Fruit fly (Drosophila melanogaster) whole organism, embryonic: ENCODE measurements around the gene CG4953.
A peak's percentile ranks its signal among the peaks of the same experiment; 100 is the strongest.

Source experiments
- B-H2 ChIP-seq: fragments of 200-800 bp; sonication (Bioruptor generic); optimal IDR thresholded peaks from 2 replicates; lab custom pipeline; 2018; ENCODE audit warnings: missing biosample characterization, mild to moderate bottlenecking, missing genetic modification characterization
- BEAF-32 ChIP-seq: fragments of 200-800 bp; sonication (Bioruptor generic); optimal IDR thresholded peaks from 3 replicates; lab custom pipeline; 2017; ENCODE audit warnings: missing biosample characterization, missing genetic modification characterization, mild to moderate bottlenecking, moderate library complexity, missing genetic modification reagents
- CG1024 ChIP-seq: fragments of 200-800 bp; sonication (Bioruptor generic); IDR thresholded peaks from 2 replicates; pipeline ENCODE4 v1.3.6; 2022; ENCODE audit warnings: missing biosample characterization, missing genetic modification characterization
- CG11560 ChIP-seq: fragments of 200-800 bp; sonication (Bioruptor generic); IDR thresholded peaks from 3 replicates; pipeline ENCODE4 v1.3.6; 2022; ENCODE audit warnings: missing biosample characterization, missing genetic modification characterization
- CG12219 ChIP-seq: fragments of 200-800 bp; sonication (Bioruptor generic); optimal IDR thresholded peaks from 3 replicates; lab custom pipeline; 2018; ENCODE audit warnings: missing biosample characterization, mild to moderate bottlenecking, missing genetic modification characterization
- CG1233 ChIP-seq: fragments of 200-800 bp; sonication (Bioruptor generic); optimal IDR thresholded peaks from 4 replicates; lab custom pipeline; 2018; ENCODE audit warnings: missing biosample characterization, mild to moderate bottlenecking, missing genetic modification characterization
- CG13287 ChIP-seq: fragments of 200-800 bp; sonication (Bioruptor generic); IDR thresholded peaks from 2 replicates; pipeline ENCODE4 v1.3.6; 2022; ENCODE audit warnings: missing biosample characterization, missing genetic modification characterization; ENCODE audit not compliant: partially characterized antibody
- CG14710 ChIP-seq: fragments of 200-800 bp; sonication (Bioruptor generic); optimal IDR thresholded peaks from 3 replicates; lab custom pipeline; 2019; ENCODE audit warnings: missing biosample characterization, mild to moderate bottlenecking, missing genetic modification characterization, moderate library complexity
- CG15073 ChIP-seq: fragments of 200-800 bp; sonication (Bioruptor generic); optimal IDR thresholded peaks from 2 replicates; lab custom pipeline; 2016; ENCODE audit warnings: missing biosample characterization, missing genetic modification characterization
- CG1647 ChIP-seq: fragments of 200-800 bp; sonication (Bioruptor generic); optimal IDR thresholded peaks from 3 replicates; lab custom pipeline; 2016; ENCODE audit warnings: missing biosample characterization, missing genetic modification characterization
- CG16813 ChIP-seq: fragments of 200-800 bp; sonication (Bioruptor generic); IDR thresholded peaks from 3 replicates; pipeline ENCODE4 v1.3.6; 2022; ENCODE audit warnings: missing biosample characterization, missing genetic modification characterization; ENCODE audit not compliant: partially characterized antibody
- CG17829 ChIP-seq: fragments of 200-800 bp; optimal IDR thresholded peaks from 2 replicates; lab custom pipeline; 2019; ENCODE audit warnings: missing biosample characterization, mild to moderate bottlenecking, missing genetic modification characterization, moderate library complexity
- CG18619 ChIP-seq: fragments of 200-800 bp; sonication (Bioruptor generic); optimal IDR thresholded peaks from 3 replicates; lab custom pipeline; 2017; ENCODE audit warnings: missing biosample characterization, mild to moderate bottlenecking, missing genetic modification characterization
- CG2875 ChIP-seq: fragments of 200-800 bp; sonication (Bioruptor generic); optimal IDR thresholded peaks from 2 replicates; lab custom pipeline; 2017; ENCODE audit warnings: missing biosample characterization, mild to moderate bottlenecking, missing genetic modification characterization, missing genetic modification reagents
- CG30020 ChIP-seq: fragments of 200-800 bp; optimal IDR thresholded peaks from 2 replicates; lab custom pipeline; 2019; ENCODE audit warnings: missing biosample characterization, mild to moderate bottlenecking, missing genetic modification characterization, moderate library complexity
- CG3995 ChIP-seq: fragments of 200-800 bp; sonication (Bioruptor generic); optimal IDR thresholded peaks from 3 replicates; lab custom pipeline; 2016; ENCODE audit warnings: missing biosample characterization, missing genetic modification characterization
- CG6689 ChIP-seq: fragments of 200-800 bp; sonication (Bioruptor generic); IDR thresholded peaks from 2 replicates; pipeline ENCODE4 v1.3.6; 2022; ENCODE audit warnings: missing biosample characterization, missing genetic modification characterization
- CG7786 ChIP-seq: fragments of 200-800 bp; sonication (Bioruptor generic); optimal IDR thresholded peaks from 2 replicates; lab custom pipeline; 2016; ENCODE audit warnings: missing biosample characterization, missing genetic modification characterization
- CG8281 ChIP-seq: fragments of 200-800 bp; sonication (Bioruptor generic); optimal IDR thresholded peaks from 2 replicates; lab custom pipeline; 2018; ENCODE audit warnings: missing biosample characterization, mild to moderate bottlenecking, missing genetic modification characterization, moderate library complexity
- CG8290 ChIP-seq, 3 experiments: fragments of 200-800 bp; sonication (Bioruptor generic); optimal IDR thresholded peaks; 2 replicates each; lab custom pipeline; 2016 to 2019; ENCODE audit warnings: missing biosample characterization in 3 of 3, missing genetic modification characterization in 3 of 3, mild to moderate bottlenecking in 2 of 3, moderate library complexity in 1 of 3
- CG9797 ChIP-seq: fragments of 200-800 bp; sonication (Bioruptor generic); optimal IDR thresholded peaks from 3 replicates; lab custom pipeline; 2018; ENCODE audit warnings: missing biosample characterization, mild to moderate bottlenecking, missing genetic modification characterization
- CG9876 ChIP-seq: fragments of 200-800 bp; sonication (Bioruptor generic); optimal IDR thresholded peaks from 2 replicates; lab custom pipeline; 2016; ENCODE audit warnings: missing biosample characterization, missing genetic modification characterization
- ERR ChIP-seq: fragments of 200-800 bp; sonication (Bioruptor generic); optimal IDR thresholded peaks from 2 replicates; lab custom pipeline; 2016; ENCODE audit warnings: missing biosample characterization, missing genetic modification characterization
- Elba2 ChIP-seq: fragments of 200-800 bp; sonication (Bioruptor generic); optimal IDR thresholded peaks from 3 replicates; lab custom pipeline; 2016; ENCODE audit warnings: missing biosample characterization, missing genetic modification characterization
- Kr ChIP-seq: fragments of 200-800 bp; sonication (Bioruptor generic); optimal IDR thresholded peaks from 2 replicates; lab custom pipeline; 2017; ENCODE audit warnings: missing biosample characterization, mild to moderate bottlenecking, missing genetic modification characterization
- Lpt ChIP-seq: fragments of >200 bp; optimal IDR thresholded peaks from 2 replicates; lab custom pipeline; 2018; ENCODE audit warnings: missing biosample characterization, missing genetic modification characterization
- MBD-R2 ChIP-seq: fragments of 200-800 bp; sonication (Bioruptor generic); IDR thresholded peaks from 2 replicates; pipeline ENCODE4 v1.3.6; 2022; ENCODE audit warnings: missing biosample characterization, missing genetic modification characterization
- Med ChIP-seq: fragments of 200-800 bp; sonication (Bioruptor generic); peaks from one replicate; lab custom pipeline; 2016; ENCODE audit warnings: missing biosample characterization, missing genetic modification characterization, mild to moderate bottlenecking, inconsistent platforms, moderate library complexity
- Mes4 ChIP-seq: fragments of 200-800 bp; sonication (Bioruptor generic); optimal IDR thresholded peaks from 2 replicates; lab custom pipeline; 2016; ENCODE audit warnings: missing biosample characterization, missing genetic modification characterization
- Neu2 ChIP-seq: fragments of 200-800 bp; sonication (Bioruptor generic); optimal IDR thresholded peaks from 3 replicates; lab custom pipeline; 2016; ENCODE audit warnings: missing biosample characterization, missing genetic modification characterization, borderline replicate concordance
- Scr ChIP-seq: fragments of 200-800 bp; sonication (Bioruptor generic); IDR thresholded peaks from 2 replicates; pipeline ENCODE4 v1.3.6; 2022; ENCODE audit warnings: missing biosample characterization, missing genetic modification characterization; ENCODE audit not compliant: partially characterized antibody
- Tbp ChIP-seq: fragments of >200 bp; optimal IDR thresholded peaks from 2 replicates; lab custom pipeline; 2018; ENCODE audit warnings: missing biosample characterization, missing genetic modification characterization
- YL-1 ChIP-seq: fragments of 200-800 bp; sonication (Bioruptor generic); optimal IDR thresholded peaks from 3 replicates; lab custom pipeline; 2017; ENCODE audit warnings: missing biosample characterization, mild to moderate bottlenecking, missing genetic modification characterization
- ara ChIP-seq: fragments of 200-800 bp; sonication (Bioruptor generic); IDR thresholded peaks from 2 replicates; pipeline ENCODE4 v1.3.6; 2022; ENCODE audit warnings: missing biosample characterization, missing genetic modification characterization
- br ChIP-seq: fragments of >200 bp; optimal IDR thresholded peaks from 2 replicates; lab custom pipeline; 2017
- ci ChIP-seq: fragments of 200-800 bp; sonication (Bioruptor generic); IDR thresholded peaks from 3 replicates; pipeline ENCODE4 v1.3.6; 2022; ENCODE audit warnings: missing biosample characterization, missing genetic modification characterization
- gfzf ChIP-seq: fragments of 200-800 bp; sonication (Bioruptor generic); optimal IDR thresholded peaks from 2 replicates; lab custom pipeline; 2016; ENCODE audit warnings: missing biosample characterization, mild to moderate bottlenecking, missing genetic modification characterization, moderate library complexity
- gro ChIP-seq: fragments of 200-800 bp; sonication (Bioruptor generic); optimal IDR thresholded peaks from 2 replicates; lab custom pipeline; 2016; ENCODE audit warnings: missing biosample characterization, missing genetic modification characterization
- gsb-n ChIP-seq: fragments of 200-800 bp; sonication (Bioruptor generic); optimal IDR thresholded peaks from 3 replicates; lab custom pipeline; 2018; ENCODE audit warnings: missing biosample characterization, mild to moderate bottlenecking, missing genetic modification characterization
- kay ChIP-seq: fragments of 200-800 bp; sonication (Bioruptor generic); optimal IDR thresholded peaks from 2 replicates; lab custom pipeline; 2016; ENCODE audit warnings: missing biosample characterization, missing genetic modification characterization
- knrl ChIP-seq: fragments of 200-800 bp; sonication (Bioruptor generic); IDR thresholded peaks from 3 replicates; pipeline ENCODE4 v1.3.6; 2022; ENCODE audit warnings: missing biosample characterization, missing genetic modification characterization; ENCODE audit not compliant: partially characterized antibody
- lbe ChIP-seq: fragments of 200-800 bp; sonication (Bioruptor generic); optimal IDR thresholded peaks from 2 replicates; lab custom pipeline; 2016; ENCODE audit warnings: missing biosample characterization, mild to moderate bottlenecking, missing genetic modification characterization
- lola ChIP-seq, 3 experiments: fragments of >200 bp in 2 of 3; fragments of 200-800 bp in 1 of 3; sonication (Bioruptor generic) in 1 of 3; optimal IDR thresholded peaks; 2 replicates each; lab custom pipeline; 2017 to 2019; ENCODE audit warnings: missing biosample characterization in 3 of 3, missing genetic modification characterization in 3 of 3, mild to moderate bottlenecking in 1 of 3, moderate library complexity in 1 of 3
- nerfin-2 ChIP-seq: fragments of 200-800 bp; sonication (Bioruptor generic); IDR thresholded peaks from 2 replicates; pipeline ENCODE4 v1.3.6; 2022; ENCODE audit warnings: missing biosample characterization, missing genetic modification characterization; ENCODE audit not compliant: partially characterized antibody
- nmo ChIP-seq: fragments of 200-800 bp; sonication (Bioruptor generic); optimal IDR thresholded peaks from 2 replicates; lab custom pipeline; 2018; ENCODE audit warnings: missing biosample characterization, mild to moderate bottlenecking, missing genetic modification characterization, moderate library complexity
- onecut ChIP-seq: fragments of 200-800 bp; sonication (Bioruptor generic); IDR thresholded peaks from 2 replicates; pipeline ENCODE4 v1.3.6; 2022; ENCODE audit warnings: missing biosample characterization, missing genetic modification characterization
- prd ChIP-seq, 3 experiments: fragments of >200 bp in 2 of 3; fragments of 200-800 bp in 1 of 3; sonication (Bioruptor generic) in 1 of 3; optimal IDR thresholded peaks in 2 of 3; IDR thresholded peaks in 1 of 3; 2 replicates in 2 of 3; 3 replicates in 1 of 3; pipeline versions ENCODE4 v1.3.6 to Lab custom; 2017 to 2022; ENCODE audit warnings: missing biosample characterization in 1 of 3, missing genetic modification characterization in 1 of 3
- sens-2 ChIP-seq: fragments of 200-800 bp; sonication (Bioruptor generic); IDR thresholded peaks from 2 replicates; pipeline ENCODE4 v1.3.6; 2022; ENCODE audit warnings: missing biosample characterization, missing genetic modification characterization
- vnd ChIP-seq: fragments of 200-800 bp; sonication (Bioruptor generic); IDR thresholded peaks from 3 replicates; pipeline ENCODE4 v1.3.6; 2022; ENCODE audit warnings: missing biosample characterization, missing genetic modification characterization; ENCODE audit not compliant: partially characterized antibody

The CG4953 gene

dm6 chr2L:10250441-10250847 is 16.1 kb upstream of the CG4953 start, which contains the start of the genes bsk and CG31717 (continued):
- peak; percentile 36 for TF ChIP-seq YL-1 (GFP tag; lab: Kevin White, UChicago)
- TF ChIP-seq vnd (GFP tag; lab: Robert Waterston, UW), result peak; percentile 39; the same call in 1 of the 3 replicates
- peak; percentile 67 for TF ChIP-seq Med (GFP tag; lab: Kevin White, UChicago)
- peak; percentile 78 for TF ChIP-seq gfzf (GFP tag; lab: Kevin White, UChicago)
- peak; percentile 62 for TF ChIP-seq CG14710 (tag; lab: Kevin White, UChicago)
- peak; percentile 65 for TF ChIP-seq MBD-R2 (GFP tag; lab: Robert Waterston, UW)
- no peak for TF ChIP-seq CG2875 (GFP tag; lab: Kevin White, UChicago)
- peak; percentile 68 for TF ChIP-seq CG13287 (GFP tag; lab: Robert Waterston, UW)
- TF ChIP-seq lola (GFP tag; optimal IDR thresholded peaks at IDR 0.05; lab: Kevin White, UChicago), result no peak
- TF ChIP-seq CG7786, result no peak
- peak; percentile 44; the same call in 1 of the 3 replicates for TF ChIP-seq CG16813
- TF ChIP-seq Mes4 (GFP tag; lab: Kevin White, UChicago), result no peak
- no peak for TF ChIP-seq br
- TF ChIP-seq ara, result no peak
- TF ChIP-seq BEAF-32 (GFP tag; lab: Kevin White, UChicago), result peak; percentile 77
- TF ChIP-seq Elba2 (GFP tag; lab: Kevin White, UChicago), result peak; percentile 83
- peak; percentile 62 for TF ChIP-seq CG3995 (GFP tag; lab: Kevin White, UChicago)
- TF ChIP-seq nmo (GFP tag; lab: Kevin White, UChicago), result peak; percentile 60
- TF ChIP-seq CG1024 (GFP tag; lab: Robert Waterston, UW), result 0 out of 2 replicates have a peak, but pooled peaks have one; percentile 11
- TF ChIP-seq ERR (GFP tag; lab: Kevin White, UChicago), result no peak
- TF ChIP-seq CG12219 (GFP tag; lab: Kevin White, UChicago), result no peak
- no peak for TF ChIP-seq CG1233 (GFP tag; lab: Kevin White, UChicago)
- TF ChIP-seq CG8281 (tag; lab: Kevin White, UChicago), result no peak
- no peak for TF ChIP-seq ci (GFP tag; lab: Robert Waterston, UW)
- peak; percentile 60 for TF ChIP-seq Kr (GFP tag; lab: Kevin White, UChicago)
- TF ChIP-seq Scr (GFP tag; lab: Robert Waterston, UW), result peak; percentile 67
- TF ChIP-seq Tbp (GFP tag; lab: Kevin White, UChicago), result no peak
- no peak for TF ChIP-seq nerfin-2 (GFP tag; lab: Robert Waterston, UW)
- TF ChIP-seq knrl (GFP tag; lab: Robert Waterston, UW), result no peak; the same call in 2 of the 3 replicates
- no peak for TF ChIP-seq Lpt
- TF ChIP-seq CG18619 (GFP tag; lab: Kevin White, UChicago), result no peak
- TF ChIP-seq CG6689, result no peak
- TF ChIP-seq B-H2, result peak; percentile 5
- no peak for TF ChIP-seq CG1647
- TF ChIP-seq CG9876 (GFP tag; lab: Kevin White, UChicago), result no peak
- no peak for TF ChIP-seq prd (optimal IDR thresholded peaks at IDR 0.05; lab: Kevin White, UChicago)
- no peak for TF ChIP-seq prd (GFP tag; IDR thresholded peaks at IDR 0.05; lab: Robert Waterston, UW)
- TF ChIP-seq CG30020 (tag; lab: Kevin White, UChicago), result peak; percentile 97
- TF ChIP-seq CG9797, result peak; percentile 73
- TF ChIP-seq CG17829 (tag; lab: Kevin White, UChicago), result peak; percentile 38
- peak; percentile 31; the same call in 1 of the 2 replicates for TF ChIP-seq onecut
- TF ChIP-seq CG11560 (tag; lab: Robert Waterston, UW), result peak; percentile 99
- no peak for TF ChIP-seq gsb-n (tag; lab: Kevin White, UChicago)
- TF ChIP-seq lbe, result peak; percentile 14
- TF ChIP-seq kay, result peak; percentile 34
- no peak for TF ChIP-seq Neu2
- peak; percentile 55 for TF ChIP-seq CG8290 (GFP tag; optimal IDR thresholded peaks at IDR 0.05; lab: Kevin White, UChicago)
- TF ChIP-seq CG8290 (tag; optimal IDR thresholded peaks at IDR 0.05; lab: Kevin White, UChicago), result no peak
- no peak for TF ChIP-seq gro
- no peak for TF ChIP-seq sens-2 (GFP tag; lab: Robert Waterston, UW)
- no peak for TF ChIP-seq CG15073 (GFP tag; lab: Kevin White, UChicago)
